Worm (Caenorhabditis elegans) whole organism, late embryonic: Measurements from ENCODE around the gene ttr-24.

Experiments used
- ama-1 ChIP-seq: fragments of 150-350 bp; optimal IDR thresholded peaks from 2 replicates; lab custom pipeline; 2014
- elt-2 ChIP-seq: sonication (generic microtip); optimal IDR thresholded peaks from 2 replicates; lab custom pipeline; 2016; ENCODE audit warnings: missing genetic modification reagents, missing genetic modification characterization, missing compliant biosample characterization
- fkh-10 ChIP-seq: fragments of 150-350 bp; optimal IDR thresholded peaks from 2 replicates; lab custom pipeline; 2014; ENCODE audit warnings: missing biosample characterization, missing genetic modification reagents, missing genetic modification characterization
- nhr-11 ChIP-seq: fragments of 150-350 bp; optimal IDR thresholded peaks from 2 replicates; lab custom pipeline; 2014; ENCODE audit warnings: missing biosample characterization, missing genetic modification characterization
- npax-4 ChIP-seq: sonication (generic microtip); optimal IDR thresholded peaks from 2 replicates; lab custom pipeline; 2016; ENCODE audit warnings: missing genetic modification characterization, missing compliant biosample characterization
- pha-4 ChIP-seq: fragments of 150-350 bp; optimal IDR thresholded peaks from 2 replicates; lab custom pipeline; 2018; ENCODE audit warnings: missing biosample characterization, missing genetic modification reagents, missing genetic modification characterization
- unc-3 ChIP-seq, 2 experiments: fragments of 200-800 bp in 1 of 2; sonication (Bioruptor generic) in 1 of 2; sonication (generic microtip) in 1 of 2; conservative IDR thresholded peaks in 1 of 2; optimal IDR thresholded peaks in 1 of 2; 2 replicates each; pipeline versions ENCODE4 v1.3.6 to Lab custom; 2016 to 2022; ENCODE audit warnings: missing compliant biosample characterization in 2 of 2, missing genetic modification characterization in 2 of 2, missing genetic modification reagents in 1 of 2
- unc-42 ChIP-seq: sonication (generic microtip); optimal IDR thresholded peaks from 2 replicates; lab custom pipeline; 2016; ENCODE audit warnings: missing genotype, missing genetic modification characterization, missing compliant biosample characterization

ce11 chrV:18586954-18587353 is 30.5 kb upstream of the ttr-24 start:
- no peak for TF ChIP-seq ama-1 (lab: Kevin White, UChicago)
- TF ChIP-seq npax-4 (tag; lab: Kevin White, UChicago): no peak
- no peak for TF ChIP-seq nhr-11 (tag; lab: Kevin White, UChicago)
- TF ChIP-seq fkh-10 (GFP tag; lab: Kevin White, UChicago): no peak
- TF ChIP-seq unc-42: no peak
- no peak for TF ChIP-seq elt-2
- TF ChIP-seq pha-4 (tag; lab: Kevin White, UChicago): no peak
- TF ChIP-seq unc-3 (GFP tag; conservative IDR thresholded peaks at IDR 0.05; lab: Robert Waterston, UW): no peak
- TF ChIP-seq unc-3 (tag; optimal IDR thresholded peaks at IDR 0.05; lab: Kevin White, UChicago): no peak
